Worm (Caenorhabditis elegans) whole organism, early embryonic: ENCODE data around the gene C30G7.5.

Experiments used
- F13C5.2 ChIP-seq: sonication (generic microtip); optimal IDR thresholded peaks from 2 replicates; lab custom pipeline; 2017; ENCODE audit warnings: mild to moderate bottlenecking, missing genetic modification characterization, inconsistent platforms, missing compliant biosample characterization
- aly-1 ChIP-seq: sonication (generic microtip); optimal IDR thresholded peaks from 2 replicates; lab custom pipeline; 2016; ENCODE audit warnings: missing genetic modification characterization, missing compliant biosample characterization
- ama-1 ChIP-seq: fragments of 150-350 bp; optimal IDR thresholded peaks from 2 replicates; lab custom pipeline; 2014
- ceh-13 ChIP-seq: fragments of 200-800 bp; sonication (Bioruptor generic); optimal IDR thresholded peaks from 2 replicates; lab custom pipeline; 2018; ENCODE audit warnings: mild to moderate bottlenecking, missing genetic modification characterization, missing compliant biosample characterization
- ets-7 ChIP-seq: sonication (generic microtip); optimal IDR thresholded peaks from 2 replicates; lab custom pipeline; 2016; ENCODE audit warnings: missing genotype, missing genetic modification characterization, missing compliant biosample characterization
- flt-1 ChIP-seq: fragments of 200-800 bp; sonication (Bioruptor generic); IDR thresholded peaks from 2 replicates; pipeline ENCODE4 v1.3.6; 2022; ENCODE audit warnings: missing genetic modification characterization, missing compliant biosample characterization
- hmg-4 ChIP-seq: fragments of 200-800 bp; sonication (Bioruptor generic); optimal IDR thresholded peaks from 2 replicates; lab custom pipeline; 2018; ENCODE audit warnings: mild to moderate bottlenecking, missing genetic modification characterization, missing compliant biosample characterization
- pes-1 ChIP-seq: fragments of 200-800 bp; sonication (Bioruptor generic); IDR thresholded peaks from 2 replicates; pipeline ENCODE4 v1.3.6; 2022; ENCODE audit warnings: missing genetic modification reagents, missing genetic modification characterization, missing compliant biosample characterization
- sea-1 ChIP-seq: fragments of 200-800 bp; sonication (Bioruptor generic); conservative IDR thresholded peaks from 2 replicates; pipeline ENCODE4 v1.3.6; 2022; ENCODE audit warnings: missing genetic modification characterization, missing compliant biosample characterization
- tbx-11 ChIP-seq: fragments of 200-800 bp; sonication (Bioruptor generic); IDR thresholded peaks from 2 replicates; pipeline ENCODE4 v1.3.6; 2022; ENCODE audit warnings: missing genetic modification characterization, missing compliant biosample characterization
- tbx-37 ChIP-seq: fragments of 200-800 bp; sonication (Bioruptor generic); conservative IDR thresholded peaks from 2 replicates; pipeline ENCODE4 v1.3.6; 2022; ENCODE audit warnings: missing genetic modification reagents, missing genetic modification characterization, missing compliant biosample characterization
- tra-4 ChIP-seq: sonication (generic microtip); optimal IDR thresholded peaks from 2 replicates; lab custom pipeline; 2017; ENCODE audit warnings: missing genetic modification characterization, missing compliant biosample characterization

ce11 chrV:15002184-15002690 lies 47.7 kb upstream of the C30G7.5 start, which contains the start of the genes fib-1 and mut-15:
- TF ChIP-seq flt-1 (GFP tag; lab: Robert Waterston, UW) (no peak), tra-4 (no peak), ceh-13 (GFP tag; lab: Kevin White, UChicago) (peak; percentile 41), sea-1 (no peak), F13C5.2 (tag; lab: Kevin White, UChicago) (peak; percentile 86), ama-1 (lab: Kevin White, UChicago) (no peak), hmg-4 (peak; percentile 48), ets-7 (tag; lab: Kevin White, UChicago) (peak; percentile 60), aly-1 (no peak), tbx-37 (GFP tag; lab: Robert Waterston, UW) (no peak; the same call in 1 of the 2 replicates), pes-1 (GFP tag; lab: Robert Waterston, UW) (no peak; the same call in 1 of the 2 replicates), tbx-11 (GFP tag; lab: Robert Waterston, UW) (no peak)
